Worm (Caenorhabditis elegans) whole organism, L2 larva: ENCODE measurements around the gene rbf-1.

Experiments used
- C34F6.9 ChIP-seq: fragments of 150-350 bp; optimal IDR thresholded peaks from 2 replicates; lab custom pipeline; 2014; ENCODE audit warnings: missing biosample characterization, missing genetic modification characterization
- F13H6.1 ChIP-seq: sonication (generic microtip); optimal IDR thresholded peaks from 2 replicates; lab custom pipeline; 2016; ENCODE audit warnings: missing genetic modification characterization, missing compliant biosample characterization
- R02D3.7 ChIP-seq: fragments of 150-350 bp; optimal IDR thresholded peaks from 2 replicates; lab custom pipeline; 2014; ENCODE audit warnings: missing biosample characterization, missing genetic modification characterization
- Y55F3AM.14 ChIP-seq: fragments of 200-800 bp; sonication (Bioruptor generic); optimal IDR thresholded peaks from 2 replicates; lab custom pipeline; 2018; ENCODE audit warnings: mild to moderate bottlenecking, missing genetic modification characterization, missing compliant biosample characterization
- ZK546.5 ChIP-seq: sonication (generic microtip); optimal IDR thresholded peaks from 2 replicates; lab custom pipeline; 2017; ENCODE audit warnings: missing biosample characterization, missing genetic modification characterization
- alr-1 ChIP-seq: fragments of 150-350 bp; optimal IDR thresholded peaks from 2 replicates; lab custom pipeline; 2014; ENCODE audit warnings: missing biosample characterization, missing genetic modification characterization
- aly-2 ChIP-seq: fragments of 150-350 bp; optimal IDR thresholded peaks from 2 replicates; lab custom pipeline; 2014; ENCODE audit warnings: missing biosample characterization, missing genetic modification characterization
- ama-1 ChIP-seq: fragments of 150-350 bp; optimal IDR thresholded peaks from 2 replicates; lab custom pipeline; 2018; ENCODE audit warnings: inconsistent platforms
- blmp-1 ChIP-seq: sonication (generic microtip); optimal IDR thresholded peaks from 2 replicates; lab custom pipeline; 2017; ENCODE audit warnings: missing genetic modification characterization, mild to moderate bottlenecking, missing compliant biosample characterization, antibody characterized with exemption, moderate library complexity; ENCODE audit not compliant: insufficient read depth
- ceh-82 ChIP-seq: fragments of 150-350 bp; optimal IDR thresholded peaks from 2 replicates; lab custom pipeline; 2014; ENCODE audit warnings: missing biosample characterization, missing genetic modification characterization
- crh-2 ChIP-seq: sonication (generic microtip); optimal IDR thresholded peaks from 2 replicates; lab custom pipeline; 2017; ENCODE audit warnings: missing biosample characterization, missing genetic modification characterization
- dmd-4 ChIP-seq: sonication (generic microtip); optimal IDR thresholded peaks from 2 replicates; lab custom pipeline; 2017; ENCODE audit warnings: missing biosample characterization, missing genetic modification characterization
- egl-27 ChIP-seq: sonication (generic microtip); optimal IDR thresholded peaks from 3 replicates; lab custom pipeline; 2017; ENCODE audit warnings: missing biosample characterization, missing genetic modification reagents, missing genetic modification characterization
- elt-1 ChIP-seq: fragments of 150-350 bp; optimal IDR thresholded peaks from 2 replicates; lab custom pipeline; 2014; ENCODE audit warnings: missing biosample characterization, missing genetic modification characterization
- elt-3 ChIP-seq: sonication (generic microtip); optimal IDR thresholded peaks from 2 replicates; lab custom pipeline; 2017; ENCODE audit warnings: missing biosample characterization, missing genetic modification characterization
- fos-1 ChIP-seq: fragments of 150-350 bp; optimal IDR thresholded peaks from 2 replicates; lab custom pipeline; 2014; ENCODE audit warnings: missing biosample characterization, missing genetic modification characterization
- lsy-2 ChIP-seq, 2 experiments: fragments of 150-350 bp in 1 of 2; sonication (generic microtip) in 1 of 2; optimal IDR thresholded peaks; 2 replicates each; lab custom pipeline; 2014 to 2017; ENCODE audit warnings: missing biosample characterization in 2 of 2, missing genetic modification characterization in 2 of 2
- mbf-1 ChIP-seq: sonication (generic microtip); optimal IDR thresholded peaks from 2 replicates; lab custom pipeline; 2017; ENCODE audit warnings: missing biosample characterization, missing genetic modification characterization
- mdl-1 ChIP-seq, 2 experiments: fragments of 150-350 bp in 1 of 2; sonication (generic microtip) in 1 of 2; optimal IDR thresholded peaks; 2 replicates each; lab custom pipeline; 2017; ENCODE audit warnings: missing biosample characterization in 2 of 2, missing genetic modification characterization in 2 of 2
- nhr-11 ChIP-seq: fragments of 150-350 bp; optimal IDR thresholded peaks from 2 replicates; lab custom pipeline; 2014; ENCODE audit warnings: missing biosample characterization, missing genetic modification characterization
- nhr-12 ChIP-seq: fragments of 150-350 bp; optimal IDR thresholded peaks from 2 replicates; lab custom pipeline; 2014; ENCODE audit warnings: missing biosample characterization, missing genetic modification characterization
- nhr-129 ChIP-seq: fragments of 150-350 bp; optimal IDR thresholded peaks from 2 replicates; lab custom pipeline; 2014; ENCODE audit warnings: missing biosample characterization, missing genetic modification characterization
- nhr-23 ChIP-seq: fragments of 150-350 bp; optimal IDR thresholded peaks from 2 replicates; lab custom pipeline; 2014; ENCODE audit warnings: missing biosample characterization, missing genetic modification reagents, missing genetic modification characterization
- nhr-237 ChIP-seq: fragments of 150-350 bp; optimal IDR thresholded peaks from 2 replicates; lab custom pipeline; 2014; ENCODE audit warnings: missing biosample characterization, missing genetic modification characterization
- nhr-25 ChIP-seq: fragments of 150-350 bp; sonication (generic microtip); optimal IDR thresholded peaks from 3 replicates; lab custom pipeline; 2014; ENCODE audit warnings: missing biosample characterization, missing genetic modification characterization
- peb-1 ChIP-seq: fragments of 150-350 bp; optimal IDR thresholded peaks from 2 replicates; lab custom pipeline; 2014; ENCODE audit warnings: missing biosample characterization, missing genetic modification characterization
- skn-1 ChIP-seq: sonication (generic microtip); optimal IDR thresholded peaks from 2 replicates; lab custom pipeline; 2017; ENCODE audit warnings: missing biosample characterization, missing genetic modification characterization
- sma-9 ChIP-seq, 2 experiments: fragments of 150-350 bp in 1 of 2; sonication (generic microtip) in 1 of 2; optimal IDR thresholded peaks; 2 replicates each; lab custom pipeline; 2014 to 2016; ENCODE audit warnings: missing genetic modification characterization in 2 of 2, mild to moderate bottlenecking in 1 of 2, missing biosample characterization in 1 of 2, missing compliant biosample characterization in 1 of 2, missing genetic modification reagents in 1 of 2, moderate library complexity in 1 of 2
- unc-39 ChIP-seq: fragments of 150-350 bp; optimal IDR thresholded peaks from 2 replicates; lab custom pipeline; 2014; ENCODE audit warnings: missing biosample characterization, missing genetic modification characterization
- unc-55 ChIP-seq: fragments of 150-350 bp; sonication (generic microtip); optimal IDR thresholded peaks from 3 replicates; lab custom pipeline; 2014; ENCODE audit warnings: missing biosample characterization, missing genetic modification reagents, missing genetic modification characterization
- unc-62 ChIP-seq: fragments of 150-350 bp; optimal IDR thresholded peaks from 2 replicates; lab custom pipeline; 2014; ENCODE audit warnings: missing biosample characterization, missing genetic modification reagents, missing genetic modification characterization
- ztf-11 ChIP-seq: sonication (generic microtip); optimal IDR thresholded peaks from 2 replicates; lab custom pipeline; 2017; ENCODE audit warnings: missing biosample characterization, missing genetic modification characterization
- ztf-4 ChIP-seq: fragments of 150-350 bp; optimal IDR thresholded peaks from 2 replicates; lab custom pipeline; 2014; ENCODE audit warnings: missing biosample characterization, missing genetic modification characterization

Gene rbf-1

DNA sequence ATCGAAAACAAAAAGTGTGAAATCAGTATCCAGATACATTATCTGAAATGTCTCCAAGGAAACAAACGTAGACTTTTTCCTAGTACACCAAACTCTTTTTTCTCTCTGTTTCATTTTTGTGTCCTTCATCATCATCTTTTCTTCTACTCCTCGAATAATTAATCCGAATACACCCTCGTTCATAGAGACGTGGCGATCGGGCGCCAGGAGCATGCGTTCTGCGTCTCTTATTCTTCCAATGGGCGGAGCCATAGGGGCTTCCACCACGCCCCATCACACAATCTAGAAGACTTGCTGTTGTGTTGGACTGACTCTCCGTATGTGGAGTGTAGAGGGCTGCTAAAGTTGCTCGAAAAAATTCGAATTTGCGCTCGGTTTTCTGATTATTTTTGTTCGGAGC lies at the start of gene rbf-1:
rbf-1 (plus strand) TSS at position 301 of the 400 bp plus-strand sequence.
- TF ChIP-seq nhr-129 (tag; lab: Kevin White, UChicago) (no peak), unc-55 (peak; percentile 8), elt-3 (tag; lab: Kevin White, UChicago) (no peak)

DNA sequence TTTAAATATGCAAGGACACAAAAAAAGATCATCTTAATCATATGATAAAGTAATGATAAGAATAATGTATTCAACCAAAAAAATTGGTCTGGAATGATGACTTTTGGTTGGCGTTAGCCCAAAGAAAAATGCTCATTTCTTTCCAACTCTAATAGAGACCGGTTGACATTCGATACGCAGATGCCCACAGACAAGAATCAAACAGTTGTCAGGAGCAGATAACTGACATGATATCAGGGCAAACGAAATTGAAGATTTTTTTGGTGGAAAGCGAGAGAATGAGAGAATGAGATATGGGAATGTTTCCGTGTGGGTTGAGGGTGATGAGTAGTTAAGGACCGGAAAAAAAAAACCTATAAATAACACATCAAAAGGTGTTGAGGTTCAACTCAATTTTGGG lies 36.5 kb upstream of the rbf-1 start:
- TF ChIP-seq fos-1, result no peak
- TF ChIP-seq nhr-129 (tag; lab: Kevin White, UChicago), result peak; percentile 4
- no peak for TF ChIP-seq peb-1 (tag; lab: Kevin White, UChicago)
- TF ChIP-seq nhr-237, result no peak

DNA sequence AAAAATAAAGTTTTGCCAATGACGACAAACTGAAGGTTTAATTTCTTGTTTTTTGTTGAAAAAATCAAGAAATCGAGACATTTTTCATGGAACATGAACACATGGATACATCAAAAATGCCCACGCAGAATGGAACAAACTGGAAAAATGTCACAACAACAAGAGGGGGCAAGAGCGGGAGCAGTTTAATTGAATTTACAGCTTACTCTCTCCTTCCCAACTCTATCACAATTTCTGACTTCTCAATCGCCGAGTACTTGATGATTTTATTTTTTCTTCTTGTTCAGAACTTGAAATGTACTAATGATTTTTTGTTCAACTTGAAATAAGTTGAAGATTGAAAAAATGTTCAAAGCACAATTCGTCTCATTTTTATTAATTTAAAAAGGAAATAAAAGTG lies 30.3 kb upstream of the rbf-1 start:
- TF ChIP-seq unc-39 (no peak), nhr-11 (tag; lab: Kevin White, UChicago) (no peak), skn-1 (tag; lab: Kevin White, UChicago) (no peak), blmp-1 (tag; lab: Kevin White, UChicago) (no peak), ztf-4 (tag; lab: Kevin White, UChicago) (no peak), nhr-23 (tag; lab: Kevin White, UChicago) (no peak), mdl-1 (tag; optimal IDR thresholded peaks at IDR 0.05; lab: Kevin White, UChicago) (no peak), nhr-12 (no peak), ZK546.5 (tag; lab: Kevin White, UChicago) (no peak), dmd-4 (tag; lab: Kevin White, UChicago) (no peak), ama-1 (lab: Kevin White, UChicago) (no peak), ztf-11 (tag; lab: Kevin White, UChicago) (no peak), crh-2 (tag; lab: Kevin White, UChicago) (no peak)

DNA sequence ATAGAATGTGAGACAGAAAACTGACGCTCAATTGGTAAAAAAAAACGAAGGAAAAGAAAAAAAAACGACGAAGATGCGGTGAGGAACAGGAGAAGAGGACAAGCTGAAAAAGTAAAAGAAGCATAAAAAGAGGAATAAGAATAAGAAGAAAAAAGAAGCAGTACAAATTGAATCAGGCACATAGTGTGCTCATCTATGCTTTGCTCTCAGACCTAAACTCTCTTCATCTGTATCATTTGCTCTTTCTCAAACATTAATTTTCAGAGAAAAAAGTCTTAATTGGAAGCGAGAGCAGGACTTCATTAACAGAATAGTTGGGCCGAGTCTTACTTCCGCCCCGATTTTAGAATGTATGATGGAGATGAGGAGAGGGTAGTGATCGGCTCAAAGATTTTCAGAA lies 28.7 kb upstream of the rbf-1 start:
- TF ChIP-seq ztf-4 (tag; lab: Kevin White, UChicago), result no peak
- TF ChIP-seq ceh-82 (tag; lab: Kevin White, UChicago), result no peak
- TF ChIP-seq Y55F3AM.14 (GFP tag; lab: Kevin White, UChicago), result no peak
- TF ChIP-seq unc-62 (GFP tag; lab: Kevin White, UChicago), result no peak
- no peak for TF ChIP-seq aly-2 (tag; lab: Kevin White, UChicago)
- TF ChIP-seq mbf-1, result no peak
- no peak for TF ChIP-seq mdl-1 (tag; optimal IDR thresholded peaks at IDR 0.05; lab: Kevin White, UChicago)
- TF ChIP-seq nhr-237, result no peak
- TF ChIP-seq egl-27 (tag; lab: Kevin White, UChicago), result no peak
- peak; percentile 44 for TF ChIP-seq C34F6.9 (tag; lab: Kevin White, UChicago)
- peak; percentile 21 for TF ChIP-seq sma-9 (GFP tag; optimal IDR thresholded peaks at IDR 0.05; lab: Kevin White, UChicago)
- no peak for TF ChIP-seq sma-9 (tag; optimal IDR thresholded peaks at IDR 0.05; lab: Kevin White, UChicago)
- TF ChIP-seq R02D3.7, result no peak
- peak in 1 of 2 experiments; percentile 4 for TF ChIP-seq lsy-2 (tag; optimal IDR thresholded peaks at IDR 0.05; lab: Kevin White, UChicago)

DNA sequence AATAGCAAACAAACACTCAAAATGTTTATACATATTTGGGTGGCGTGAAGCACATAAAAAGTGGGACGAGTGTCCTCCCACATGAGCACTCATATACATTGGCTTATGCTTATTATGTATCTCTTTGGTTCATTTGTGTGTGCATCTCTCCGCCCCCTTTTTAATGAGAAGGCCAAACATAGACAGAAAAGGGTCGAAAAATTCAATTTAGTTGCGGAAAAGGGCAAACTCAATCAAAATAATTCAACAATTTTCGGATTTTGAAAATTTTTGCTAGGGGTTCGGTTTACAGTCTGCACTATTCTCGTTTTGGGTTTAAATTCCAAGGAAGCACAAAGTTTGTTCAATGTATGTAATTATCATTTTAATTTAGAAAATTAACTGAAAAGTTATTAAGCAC lies 28.0 kb upstream of the rbf-1 start:
- TF ChIP-seq ztf-4 (tag; lab: Kevin White, UChicago), result no peak
- no peak for TF ChIP-seq aly-2 (tag; lab: Kevin White, UChicago)
- no peak for TF ChIP-seq elt-1 (tag; lab: Kevin White, UChicago)
- no peak for TF ChIP-seq dmd-4 (tag; lab: Kevin White, UChicago)

DNA sequence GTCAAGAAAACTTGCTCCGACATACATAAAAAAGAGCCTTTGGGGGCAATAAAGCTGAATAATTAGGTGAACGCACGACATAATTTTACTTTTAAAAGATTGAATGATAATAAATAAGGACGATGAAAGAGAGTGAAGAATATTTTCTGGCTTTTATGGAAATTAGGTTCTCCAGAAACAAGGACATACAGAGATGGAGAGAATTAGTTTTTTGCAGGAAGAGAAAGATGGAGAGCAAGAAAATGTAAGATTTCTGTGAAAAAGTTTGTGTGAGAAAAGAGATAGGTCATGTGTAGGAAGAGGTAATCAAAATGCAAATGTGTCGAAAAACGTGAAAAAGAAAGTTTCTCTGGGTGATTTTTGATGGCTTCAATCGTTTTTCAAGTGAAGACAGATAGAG lies 23.6 kb upstream of the rbf-1 start, which contains the start of gene pdfr-1:
pdfr-1 (minus strand) TSS at position 101 of the 400 bp plus-strand sequence.
- TF ChIP-seq elt-1 (tag; lab: Kevin White, UChicago), result no peak
- TF ChIP-seq peb-1 (tag; lab: Kevin White, UChicago), result no peak
- TF ChIP-seq dmd-4 (tag; lab: Kevin White, UChicago), result no peak
- TF ChIP-seq nhr-25 (tag; lab: Kevin White, UChicago), result no peak
- TF ChIP-seq lsy-2 (tag; optimal IDR thresholded peaks at IDR 0.05; lab: Kevin White, UChicago), result peak in 1 of 2 experiments; percentile 6
- peak; percentile 2 for TF ChIP-seq C34F6.9 (tag; lab: Kevin White, UChicago)
- TF ChIP-seq crh-2 (tag; lab: Kevin White, UChicago), result no peak
- no peak for TF ChIP-seq F13H6.1 (tag; lab: Kevin White, UChicago)
- no peak for TF ChIP-seq alr-1 (tag; lab: Kevin White, UChicago)
